Worm (Caenorhabditis elegans): Measurements from ENCODE around the gene alg-4.
A peak's percentile ranks its signal among the peaks of the same experiment; 100 is the strongest.

Gene alg-4

ce11 chrIII:9899720-9900119 is 8.5 kb upstream of the alg-4 start:
- no peak for TF ChIP-seq unc-55 (GFP tag; optimal IDR thresholded peaks at IDR 0.05)
- TF ChIP-seq nhr-23 (tag; optimal IDR thresholded peaks at IDR 0.05): no peak
- TF ChIP-seq nhr-6 (tag; optimal IDR thresholded peaks at IDR 0.05): no peak
- TF ChIP-seq sma-9 (GFP tag; optimal IDR thresholded peaks at IDR 0.05): no peak
- TF ChIP-seq sma-9 (tag; optimal IDR thresholded peaks at IDR 0.05): no peak
- no peak for TF ChIP-seq peb-1 (tag; optimal IDR thresholded peaks at IDR 0.05)
- no peak for TF ChIP-seq skn-1 (tag; optimal IDR thresholded peaks at IDR 0.05)
- no peak for TF ChIP-seq sma-3 (GFP tag; optimal IDR thresholded peaks at IDR 0.05)
- TF ChIP-seq crh-2 (tag; optimal IDR thresholded peaks at IDR 0.05): no peak
- TF ChIP-seq ztf-11 (tag; optimal IDR thresholded peaks at IDR 0.05): no peak
- no peak for TF ChIP-seq sem-4 (tag; optimal IDR thresholded peaks at IDR 0.05)
- no peak for TF ChIP-seq mbf-1 (tag; optimal IDR thresholded peaks at IDR 0.05)
- TF ChIP-seq dmd-4 (tag; optimal IDR thresholded peaks at IDR 0.05): no peak
- no peak for TF ChIP-seq aly-2 (tag; optimal IDR thresholded peaks at IDR 0.05)
- no peak for TF ChIP-seq ztf-4 (tag; optimal IDR thresholded peaks at IDR 0.05)
- TF ChIP-seq unc-39 (tag; optimal IDR thresholded peaks at IDR 0.05): no peak
- TF ChIP-seq mab-5 (tag; optimal IDR thresholded peaks at IDR 0.05): no peak
- TF ChIP-seq nhr-77 (tag; optimal IDR thresholded peaks at IDR 0.05): no peak

ce11 chrIII:9892855-9893254 is 1.6 kb upstream of the alg-4 start, which contains the start of gene mam-7:
mam-7 (plus strand) TSS chrIII:9893155.
- TF ChIP-seq ceh-16 (tag; optimal IDR thresholded peaks at IDR 0.05) (no peak), ztf-11 (tag; optimal IDR thresholded peaks at IDR 0.05) (no peak), F13H6.1 (tag; optimal IDR thresholded peaks at IDR 0.05) (no peak), nhr-21 (tag; optimal IDR thresholded peaks at IDR 0.05) (no peak), Y55F3AM.14 (GFP tag; optimal IDR thresholded peaks at IDR 0.05) (no peak), elt-3 (tag; optimal IDR thresholded peaks at IDR 0.05) (no peak), dmd-4 (tag; optimal IDR thresholded peaks at IDR 0.05) (no peak), lin-11 (tag; optimal IDR thresholded peaks at IDR 0.05) (no peak), ztf-1 (GFP tag; conservative IDR thresholded peaks at IDR 0.05) (no peak), unc-55 (GFP tag; optimal IDR thresholded peaks at IDR 0.05) (no peak), zag-1 (tag; optimal IDR thresholded peaks at IDR 0.05) (no peak), C34F6.9 (tag; optimal IDR thresholded peaks at IDR 0.05) (no peak), unc-39 (tag; optimal IDR thresholded peaks at IDR 0.05) (no peak), nhr-129 (tag; optimal IDR thresholded peaks at IDR 0.05) (no peak), fos-1 (tag; optimal IDR thresholded peaks at IDR 0.05) (no peak), lin-13 (GFP tag; optimal IDR thresholded peaks at IDR 0.05) (no peak), ZK546.5 (tag; optimal IDR thresholded peaks at IDR 0.05) (no peak)

- TF ChIP-seq Y55F3AM.14 (GFP tag; optimal IDR thresholded peaks at IDR 0.05) (no peak), C34F6.9 (tag; optimal IDR thresholded peaks at IDR 0.05) (peak; percentile 1), unc-55 (GFP tag; optimal IDR thresholded peaks at IDR 0.05) (no peak), lin-11 (tag; optimal IDR thresholded peaks at IDR 0.05) (no peak), sma-9 (GFP tag; optimal IDR thresholded peaks at IDR 0.05) (no peak), sma-9 (tag; optimal IDR thresholded peaks at IDR 0.05) (no peak)
Measured at ce11 chrIII:9886323-9886722, 4.9 kb downstream of the alg-4 start.

ce11 chrIII:9885609-9886008 is 5.6 kb downstream of the alg-4 start:
- TF ChIP-seq nhr-6 (tag; optimal IDR thresholded peaks at IDR 0.05): no peak
- TF ChIP-seq ztf-11 (tag; optimal IDR thresholded peaks at IDR 0.05): no peak
- TF ChIP-seq ztf-4 (tag; optimal IDR thresholded peaks at IDR 0.05): no peak
- peak; percentile 52 for TF ChIP-seq nhr-129 (tag; optimal IDR thresholded peaks at IDR 0.05)
- TF ChIP-seq ztf-1 (GFP tag; conservative IDR thresholded peaks at IDR 0.05): no peak
- TF ChIP-seq unc-55 (GFP tag; optimal IDR thresholded peaks at IDR 0.05): no peak
- TF ChIP-seq blmp-1 (tag; optimal IDR thresholded peaks at IDR 0.05; ENCODE audit: insufficient read depth): no peak
- TF ChIP-seq lin-13 (GFP tag; optimal IDR thresholded peaks at IDR 0.05): no peak
- peak; percentile 45 for TF ChIP-seq F13H6.1 (tag; optimal IDR thresholded peaks at IDR 0.05)
- no peak for TF ChIP-seq R02D3.7 (tag; optimal IDR thresholded peaks at IDR 0.05)
- TF ChIP-seq alr-1 (tag; optimal IDR thresholded peaks at IDR 0.05): no peak
- TF ChIP-seq C34F6.9 (tag; optimal IDR thresholded peaks at IDR 0.05): peak; percentile 35
- no peak for TF ChIP-seq lsy-2 (tag; optimal IDR thresholded peaks at IDR 0.05)

- no peak for TF ChIP-seq F13H6.1 (tag; optimal IDR thresholded peaks at IDR 0.05)
- TF ChIP-seq ztf-4 (tag; optimal IDR thresholded peaks at IDR 0.05): no peak
- TF ChIP-seq nhr-10 (tag; optimal IDR thresholded peaks at IDR 0.05): no peak
Measured at ce11 chrIII:9878828-9879227, 12.4 kb downstream of the alg-4 start, which contains the start of gene ZK757.2. ZK757.2 (minus strand) TSS chrIII:9878928.
